Fruit fly (Drosophila melanogaster): ENCODE results near the gene Pus10.

- TF ChIP-seq CG10669 (GFP tag; optimal IDR thresholded peaks at IDR 0.05), result no peak
- TF ChIP-seq Eip93F (GFP tag; optimal IDR thresholded peaks at IDR 0.05), result no peak
- no peak for TF ChIP-seq esn (GFP tag; optimal IDR thresholded peaks at IDR 0.05)
- TF ChIP-seq Ets21C (GFP tag; optimal IDR thresholded peaks at IDR 0.05), result no peak
- TF ChIP-seq eg (GFP tag; IDR thresholded peaks at IDR 0.05), result no peak
These were observed 24.0 kb upstream of the Pus10 start for dm6 chr2L:179119-179518.

Measured in whole organism, prepupa.